Worm (Caenorhabditis elegans): ENCODE data around the gene clp-4.

clp-4 gene

ce11 chrIII:1785776-1786175 is 32.3 kb downstream of the clp-4 start (continued):
- peak; percentile 20 for TF ChIP-seq sma-9 (GFP tag; optimal IDR thresholded peaks at IDR 0.05)
- no peak for TF ChIP-seq sma-9 (tag; optimal IDR thresholded peaks at IDR 0.05)

- TF ChIP-seq mdl-1 (tag; optimal IDR thresholded peaks at IDR 0.05): no peak
- no peak for TF ChIP-seq nhr-21 (tag; optimal IDR thresholded peaks at IDR 0.05)
- TF ChIP-seq nhr-129 (tag; optimal IDR thresholded peaks at IDR 0.05): no peak
- TF ChIP-seq nhr-6 (tag; optimal IDR thresholded peaks at IDR 0.05): no peak
- no peak for TF ChIP-seq unc-39 (tag; optimal IDR thresholded peaks at IDR 0.05)
These were observed 40.2 kb downstream of the clp-4 start, which contains the start of gene Y39A3CL.4 for ce11 chrIII:1777969-1778368. TSS of gene Y39A3CL.4 (minus strand) at chrIII:1778069.

ce11 chrIII:1777468-1777867 is 40.7 kb downstream of the clp-4 start, which contains the start of gene Y39A3CL.3:
TSS of gene Y39A3CL.3 (plus strand) at chrIII:1777802.
- peak; percentile 92 to 97 for TF ChIP-seq lsy-2 (tag; optimal IDR thresholded peaks at IDR 0.05)
- TF ChIP-seq mdl-1 (tag; optimal IDR thresholded peaks at IDR 0.05): no peak
- peak; percentile 44 for TF ChIP-seq C34F6.9 (tag; optimal IDR thresholded peaks at IDR 0.05)
- TF ChIP-seq unc-55 (GFP tag; optimal IDR thresholded peaks at IDR 0.05): peak; percentile 55
- TF ChIP-seq lin-13 (GFP tag; optimal IDR thresholded peaks at IDR 0.05): peak; percentile 39
- peak; percentile 46 for TF ChIP-seq gmeb-1 (tag; optimal IDR thresholded peaks at IDR 0.05)
- TF ChIP-seq nhr-11 (tag; optimal IDR thresholded peaks at IDR 0.05): no peak

ce11 chrIII:1769993-1770392 is 48.1 kb downstream of the clp-4 start, which contains the start of gene tbx-43:
TSS of gene tbx-43 (minus strand) at chrIII:1770093.
- TF ChIP-seq ztf-4 (tag; optimal IDR thresholded peaks at IDR 0.05) (no peak), ceh-82 (tag; optimal IDR thresholded peaks at IDR 0.05) (no peak), skn-1 (tag; optimal IDR thresholded peaks at IDR 0.05) (no peak), unc-39 (tag; optimal IDR thresholded peaks at IDR 0.05) (no peak), gmeb-1 (tag; optimal IDR thresholded peaks at IDR 0.05) (no peak), mbf-1 (tag; optimal IDR thresholded peaks at IDR 0.05) (no peak), ama-1 (optimal IDR thresholded peaks at IDR 0.05) (no peak), nhr-21 (tag; optimal IDR thresholded peaks at IDR 0.05) (no peak), blmp-1 (tag; optimal IDR thresholded peaks at IDR 0.05; ENCODE audit: insufficient read depth) (no peak), F13H6.1 (tag; optimal IDR thresholded peaks at IDR 0.05) (no peak), nhr-12 (tag; optimal IDR thresholded peaks at IDR 0.05) (no peak), egl-27 (tag; optimal IDR thresholded peaks at IDR 0.05) (no peak), mdl-1 (tag; optimal IDR thresholded peaks at IDR 0.05) (no peak), mab-5 (tag; optimal IDR thresholded peaks at IDR 0.05) (no peak), sem-4 (tag; optimal IDR thresholded peaks at IDR 0.05) (no peak), peb-1 (tag; optimal IDR thresholded peaks at IDR 0.05) (no peak), nhr-10 (tag; optimal IDR thresholded peaks at IDR 0.05) (no peak), lin-11 (tag; optimal IDR thresholded peaks at IDR 0.05) (no peak), Y55F3AM.14 (GFP tag; optimal IDR thresholded peaks at IDR 0.05) (no peak), sma-9 (GFP tag; optimal IDR thresholded peaks at IDR 0.05) (no peak), sma-9 (tag; optimal IDR thresholded peaks at IDR 0.05) (no peak)

- TF ChIP-seq fos-1 (tag; optimal IDR thresholded peaks at IDR 0.05) (no peak), crh-2 (tag; optimal IDR thresholded peaks at IDR 0.05) (no peak), egl-27 (tag; optimal IDR thresholded peaks at IDR 0.05) (no peak), peb-1 (tag; optimal IDR thresholded peaks at IDR 0.05) (no peak), snpc-4 (tag; optimal IDR thresholded peaks at IDR 0.05) (no peak), nhr-11 (tag; optimal IDR thresholded peaks at IDR 0.05) (no peak), ztf-1 (GFP tag; conservative IDR thresholded peaks at IDR 0.05) (no peak), lin-13 (GFP tag; optimal IDR thresholded peaks at IDR 0.05) (no peak), nhr-12 (tag; optimal IDR thresholded peaks at IDR 0.05) (no peak), nhr-25 (tag; optimal IDR thresholded peaks at IDR 0.05) (no peak), unc-55 (GFP tag; optimal IDR thresholded peaks at IDR 0.05) (no peak), blmp-1 (tag; optimal IDR thresholded peaks at IDR 0.05; ENCODE audit: insufficient read depth) (no peak), nhr-6 (tag; optimal IDR thresholded peaks at IDR 0.05) (no peak), nhr-129 (tag; optimal IDR thresholded peaks at IDR 0.05) (no peak)
These were observed 53.7 kb downstream of the clp-4 start for ce11 chrIII:1764463-1764862.

ce11 chrIII:1763222-1763621 is 54.9 kb downstream of the clp-4 start, which contains the start of gene cnc-6:
TSS of gene cnc-6 (plus strand) at chrIII:1763522.
- no peak for TF ChIP-seq ceh-82 (tag; optimal IDR thresholded peaks at IDR 0.05)
- TF ChIP-seq snpc-4 (tag; optimal IDR thresholded peaks at IDR 0.05): no peak
- TF ChIP-seq peb-1 (tag; optimal IDR thresholded peaks at IDR 0.05): no peak
- TF ChIP-seq nhr-10 (tag; optimal IDR thresholded peaks at IDR 0.05): no peak
- TF ChIP-seq nhr-129 (tag; optimal IDR thresholded peaks at IDR 0.05): no peak
- no peak for TF ChIP-seq egl-27 (tag; optimal IDR thresholded peaks at IDR 0.05)
- no peak for TF ChIP-seq nhr-21 (tag; optimal IDR thresholded peaks at IDR 0.05)

Data from whole organism, L2 larva.